Worm (Caenorhabditis elegans) whole organism, L4 larva: Measurements from ENCODE around the gene F26A1.7.

ENCODE experiments used
- Y48G9A.11 ChIP-seq: fragments of 200-800 bp; sonication (Bioruptor generic); IDR thresholded peaks from 2 replicates; pipeline ENCODE4 v1.3.6; 2022; ENCODE audit warnings: missing genetic modification reagents, missing genetic modification characterization, missing compliant biosample characterization
- aha-1 ChIP-seq: fragments of 150-350 bp; peaks from one replicate; lab custom pipeline; 2014; ENCODE audit warnings: missing biosample characterization, missing genetic modification characterization
- ama-1 ChIP-seq: fragments of 150-350 bp; optimal IDR thresholded peaks from 2 replicates; lab custom pipeline; 2014; ENCODE audit warnings: inconsistent platforms, mixed read lengths
- arid-1 ChIP-seq: fragments of 200-800 bp; sonication (Bioruptor generic); conservative IDR thresholded peaks from 2 replicates; pipeline ENCODE4 v1.3.6; 2022; ENCODE audit warnings: missing genetic modification reagents, missing genetic modification characterization, missing compliant biosample characterization
- ceh-28 ChIP-seq: fragments of 150-350 bp; optimal IDR thresholded peaks from 2 replicates; lab custom pipeline; 2014; ENCODE audit warnings: missing biosample characterization, missing genetic modification reagents, missing genetic modification characterization
- ceh-32 ChIP-seq: sonication (generic microtip); optimal IDR thresholded peaks from 2 replicates; lab custom pipeline; 2016; ENCODE audit warnings: mild to moderate bottlenecking, missing genetic modification characterization, missing compliant biosample characterization; ENCODE audit not compliant: poor library complexity
- ctbp-1 ChIP-seq: fragments of 200-800 bp; sonication (Bioruptor generic); IDR thresholded peaks from 2 replicates; pipeline ENCODE4 v1.3.6; 2022; ENCODE audit warnings: missing genetic modification reagents, missing genetic modification characterization, missing compliant biosample characterization
- daf-16 ChIP-seq, 3 experiments: sonication (generic microtip); optimal IDR thresholded peaks; 2 replicates each; lab custom pipeline; 2016 to 2017; ENCODE audit warnings: missing genetic modification characterization in 3 of 3, missing genetic modification reagents in 3 of 3, mild to moderate bottlenecking in 2 of 3, missing compliant biosample characterization in 2 of 3, missing biosample characterization in 1 of 3, moderate library complexity in 1 of 3
- dmd-9 ChIP-seq: fragments of 200-800 bp; sonication (Bioruptor generic); IDR thresholded peaks from 2 replicates; pipeline ENCODE4 v1.3.6; 2022; ENCODE audit warnings: missing genetic modification reagents, missing genetic modification characterization, missing compliant biosample characterization
- dpl-1 ChIP-seq: fragments of 150-350 bp; optimal IDR thresholded peaks from 2 replicates; lab custom pipeline; 2014; ENCODE audit warnings: missing biosample characterization, missing genetic modification reagents, missing genetic modification characterization
- dve-1 ChIP-seq: sonication (generic microtip); optimal IDR thresholded peaks from 2 replicates; lab custom pipeline; 2017; ENCODE audit warnings: antibody characterized with exemption, mild to moderate bottlenecking, missing genetic modification characterization, missing compliant biosample characterization; ENCODE audit not compliant: insufficient read depth
- hif-1 ChIP-seq, 2 experiments: sonication (generic microtip); optimal IDR thresholded peaks; 2 replicates each; lab custom pipeline; 2016 to 2017; ENCODE audit warnings: missing compliant biosample characterization in 2 of 2, missing genetic modification characterization in 2 of 2, missing genetic modification reagents in 2 of 2, missing genotype in 2 of 2, mild to moderate bottlenecking in 1 of 2
- hlh-11 ChIP-seq: fragments of 200-800 bp; sonication (Bioruptor generic); optimal IDR thresholded peaks from 2 replicates; lab custom pipeline; 2018; ENCODE audit warnings: mild to moderate bottlenecking, missing genetic modification characterization, missing compliant biosample characterization
- lin-38 ChIP-seq: fragments of 200-800 bp; sonication (Bioruptor generic); IDR thresholded peaks from 2 replicates; pipeline ENCODE4 v1.3.6; 2022; ENCODE audit warnings: missing genetic modification reagents, missing genetic modification characterization, missing compliant biosample characterization
- nhr-111 ChIP-seq: fragments of 200-800 bp; sonication (Bioruptor generic); optimal IDR thresholded peaks from 2 replicates; lab custom pipeline; 2018; ENCODE audit warnings: mild to moderate bottlenecking, missing genetic modification characterization, missing compliant biosample characterization
- nhr-28 ChIP-seq: fragments of 150-350 bp; optimal IDR thresholded peaks from 2 replicates; lab custom pipeline; 2014; ENCODE audit warnings: missing biosample characterization, missing genetic modification characterization
- pha-4 ChIP-seq, 2 experiments: fragments of 150-350 bp in 1 of 2; fragments of 200-800 bp in 1 of 2; sonication (Bioruptor generic) in 1 of 2; IDR thresholded peaks in 1 of 2; optimal IDR thresholded peaks in 1 of 2; 2 replicates each; pipeline versions ENCODE4 v1.3.6 to Lab custom; 2014 to 2022; ENCODE audit warnings: missing genetic modification characterization in 2 of 2, missing genetic modification reagents in 2 of 2, missing biosample characterization in 1 of 2, missing compliant biosample characterization in 1 of 2
- pqm-1 ChIP-seq: sonication (generic microtip); optimal IDR thresholded peaks from 2 replicates; lab custom pipeline; 2017; ENCODE audit warnings: missing biosample characterization, missing genetic modification characterization
- rbr-2 ChIP-seq: sonication (generic microtip); optimal IDR thresholded peaks from 2 replicates; lab custom pipeline; 2016; ENCODE audit warnings: missing genotype, missing genetic modification characterization, missing compliant biosample characterization
- tra-1 ChIP-seq: fragments of 200-800 bp; sonication (Bioruptor generic); IDR thresholded peaks from 2 replicates; pipeline ENCODE4 v1.3.6; 2022; ENCODE audit warnings: missing genetic modification reagents, missing genetic modification characterization, missing compliant biosample characterization
- unc-130 ChIP-seq: sonication (generic microtip); optimal IDR thresholded peaks from 2 replicates; lab custom pipeline; 2016; ENCODE audit warnings: missing genetic modification reagents, missing genetic modification characterization, missing compliant biosample characterization
- vab-7 ChIP-seq: fragments of 200-800 bp; sonication (Bioruptor generic); IDR thresholded peaks from 2 replicates; pipeline ENCODE4 v1.3.6; 2022; ENCODE audit warnings: missing genetic modification reagents, missing genetic modification characterization, missing compliant biosample characterization
- zfp-2 ChIP-seq: sonication (generic microtip); optimal IDR thresholded peaks from 2 replicates; lab custom pipeline; 2016; ENCODE audit warnings: mild to moderate bottlenecking, missing genetic modification characterization, missing compliant biosample characterization

F26A1.7 gene

ce11 chrIII:4796039-4796438, 23.7 kb downstream of the F26A1.7 start (continued):
- TF ChIP-seq aha-1 (tag; lab: Kevin White, UChicago) (peak; percentile 7), nhr-111 (GFP tag; lab: Kevin White, UChicago) (no peak), ceh-28 (tag; lab: Kevin White, UChicago) (peak; percentile 6), zfp-2 (tag; lab: Kevin White, UChicago) (no peak), dpl-1 (GFP tag; lab: Kevin White, UChicago) (peak; percentile 62), ctbp-1 (GFP tag; lab: Robert Waterston, UW) (peak; percentile 25; the same call in 1 of the 2 replicates)

DNA sequence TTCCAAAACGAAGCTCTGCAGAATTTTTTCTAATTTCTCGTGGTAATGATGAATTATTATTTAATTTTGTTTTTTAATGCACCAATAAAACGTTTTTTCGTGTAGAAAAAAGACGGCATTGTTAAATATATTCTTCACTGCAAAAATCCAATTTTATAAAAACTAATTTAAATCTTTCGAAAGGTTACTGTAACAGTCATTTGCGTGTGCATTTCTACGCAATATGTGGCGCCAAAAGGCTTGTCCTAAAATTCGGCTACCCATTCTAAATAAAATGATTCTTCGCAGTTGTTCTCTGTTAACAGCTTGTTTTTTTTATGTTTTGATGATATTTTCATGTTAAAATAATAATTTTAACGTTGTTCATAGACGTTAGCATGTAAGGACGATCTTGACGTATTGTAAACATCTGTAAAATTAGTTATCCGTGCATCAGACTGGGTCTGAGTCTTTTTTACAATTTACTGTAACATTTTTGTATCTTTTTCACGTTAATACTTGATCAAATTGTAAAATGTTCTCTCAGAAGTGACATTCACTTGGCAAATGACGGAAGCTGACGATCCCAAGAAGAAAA, 27.1 kb downstream of the F26A1.7 start, which contains the start of gene mip-1:
mip-1 (plus strand) TSS at position 527 of the 577 bp plus-strand sequence.
- TF ChIP-seq hif-1 (tag; optimal IDR thresholded peaks at IDR 0.05; lab: Kevin White, UChicago) (no peak), vab-7 (GFP tag; lab: Robert Waterston, UW) (no peak), unc-130 (GFP tag; lab: Kevin White, UChicago) (peak; percentile 40), pha-4 (GFP tag; IDR thresholded peaks at IDR 0.05; lab: Robert Waterston, UW) (no peak), pha-4 (tag; optimal IDR thresholded peaks at IDR 0.05; lab: Kevin White, UChicago) (no peak), nhr-111 (GFP tag; lab: Kevin White, UChicago) (no peak), lin-38 (0 out of 2 replicates have a peak, but pooled peaks have one; percentile 25)

ce11 chrIII:4785714-4786113, 34.0 kb downstream of the F26A1.7 start, which contains the start of gene mel-28:
mel-28 (plus strand) TSS chrIII:4786080.
- TF ChIP-seq daf-16 (GFP tag; optimal IDR thresholded peaks at IDR 0.05; lab: Kevin White, UChicago) (no peak), daf-16 (tag; optimal IDR thresholded peaks at IDR 0.05; lab: Kevin White, UChicago) (peak; percentile 36), tra-1 (GFP tag; lab: Robert Waterston, UW) (no peak), dpl-1 (GFP tag; lab: Kevin White, UChicago) (peak; percentile 71)

DNA sequence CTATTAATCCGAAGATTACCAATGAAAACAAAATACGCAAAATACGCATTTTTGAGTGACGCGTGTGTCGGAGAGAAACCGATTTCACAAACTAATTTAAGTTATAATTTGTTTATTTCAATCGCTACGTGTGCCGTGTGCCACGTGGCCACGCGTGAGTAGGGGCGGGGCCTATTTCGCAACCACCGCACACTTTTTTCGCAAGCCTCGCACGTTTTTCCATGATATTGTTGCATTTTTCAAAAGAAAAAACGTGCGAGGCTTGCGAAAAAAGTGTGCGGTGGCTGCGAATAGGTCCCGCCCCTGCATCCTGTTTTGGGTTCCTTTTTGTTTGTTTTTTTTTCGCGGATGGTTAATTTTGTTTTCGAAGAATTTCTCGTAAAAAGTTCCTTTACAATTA, 34.6 kb downstream of the F26A1.7 start, which contains the start of gene enu-3.2:
enu-3.2 (minus strand) TSS at position 105 of the 400 bp plus-strand sequence.
- TF ChIP-seq arid-1 (GFP tag; lab: Robert Waterston, UW) = 0 out of 2 replicates have a peak, but pooled peaks have one; percentile 8
- TF ChIP-seq unc-130 (GFP tag; lab: Kevin White, UChicago) = peak; percentile 23
- TF ChIP-seq lin-38 = peak; percentile 19; the same call in 1 of the 2 replicates
- TF ChIP-seq, all 104 proteins: peak for 3; not testable (repeated sequence) for 101

ce11 chrIII:4781937-4782576, 37.7 kb downstream of the F26A1.7 start, which contains the start of the genes gex-5 and C38D4.10:
gex-5 (minus strand) TSS chrIII:4781987.
C38D4.10 (plus strand) TSS chrIII:4782526.
- TF ChIP-seq unc-130 (GFP tag; lab: Kevin White, UChicago) = peak; percentile 55
- TF ChIP-seq, all 104 proteins: peak for 1; not testable (repeated sequence) for 103

DNA sequence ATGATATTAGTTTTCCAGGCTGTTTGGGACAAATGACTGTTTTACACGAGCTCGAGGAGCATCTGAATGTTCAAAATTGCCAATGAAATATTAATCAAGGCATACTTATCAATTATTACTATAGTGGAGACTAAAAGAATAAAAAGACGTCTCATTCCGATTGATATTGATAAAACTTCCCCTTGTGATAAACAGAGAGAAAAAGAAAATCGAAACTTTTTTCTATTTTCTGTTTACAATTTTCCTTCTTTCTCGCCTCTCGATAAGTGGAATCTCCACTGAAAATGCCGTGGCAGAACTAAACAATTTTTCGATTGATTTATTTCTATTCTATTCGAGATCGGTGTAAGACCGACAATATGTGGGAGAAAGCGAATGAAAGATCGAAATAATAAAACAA, 39.9 kb downstream of the F26A1.7 start, which contains the start of gene B0393.9:
B0393.9 (minus strand) TSS at position 303 of the 400 bp plus-strand sequence.
- TF ChIP-seq ama-1 (lab: Kevin White, UChicago) = no peak
- TF ChIP-seq nhr-28 (tag; lab: Kevin White, UChicago) = peak; percentile 35
- TF ChIP-seq daf-16 (GFP tag; optimal IDR thresholded peaks at IDR 0.05; lab: Kevin White, UChicago) = no peak
- TF ChIP-seq daf-16 (tag; optimal IDR thresholded peaks at IDR 0.05; lab: Kevin White, UChicago) = peak; percentile 73
- no peak for TF ChIP-seq ceh-32 (tag; lab: Kevin White, UChicago)
- no peak for TF ChIP-seq Y48G9A.11 (GFP tag; lab: Robert Waterston, UW)
- peak; percentile 12 for TF ChIP-seq pqm-1
- no peak for TF ChIP-seq dmd-9 (GFP tag; lab: Robert Waterston, UW)
- TF ChIP-seq dve-1 (tag; lab: Kevin White, UChicago) = peak; percentile 31
- TF ChIP-seq hlh-11 (tag; lab: Kevin White, UChicago) = peak; percentile 30
- TF ChIP-seq rbr-2 (tag; lab: Kevin White, UChicago) = no peak
